Fruit fly (Drosophila melanogaster): ENCODE results near the gene nmo.

- TF ChIP-seq Myc (optimal IDR thresholded peaks at IDR 0.05) (no peak), psq (optimal IDR thresholded peaks at IDR 0.05) (no peak), h (optimal IDR thresholded peaks at IDR 0.05) (no peak), insv (optimal IDR thresholded peaks at IDR 0.05) (no peak), Sin3A (optimal IDR thresholded peaks at IDR 0.05) (no peak)
Measured at dm6 chr3L:7943046-7943445, 35.8 kb upstream of the nmo start.
